Worm (Caenorhabditis elegans): ENCODE results near the gene Y81G3A.4.

- TF ChIP-seq dao-5 (tag; optimal IDR thresholded peaks at IDR 0.05) (no peak), W03F9.2 (tag; optimal IDR thresholded peaks at IDR 0.05) (no peak)
Measured at ce11 chrII:13107719-13108118, 16.5 kb downstream of the Y81G3A.4 start, which contains the start of gene pqn-32.

Measured in whole organism, L4/young adult.